Fruit fly (Drosophila melanogaster) whole organism, embryonic: ENCODE measurements around the gene CG33969.

Experiments used
- C15 ChIP-seq: fragments of 200-800 bp; sonication (Bioruptor generic); IDR thresholded peaks from 3 replicates; pipeline ENCODE4 v1.3.6; 2022; ENCODE audit warnings: missing biosample characterization, missing genetic modification characterization
- CG10147 ChIP-seq: fragments of 200-800 bp; sonication (Bioruptor generic); optimal IDR thresholded peaks from 2 replicates; lab custom pipeline; 2019; ENCODE audit warnings: missing biosample characterization, mild to moderate bottlenecking, missing genetic modification characterization, moderate library complexity
- CG10274 ChIP-seq: fragments of 200-800 bp; sonication (Bioruptor generic); optimal IDR thresholded peaks from 3 replicates; lab custom pipeline; 2017; ENCODE audit warnings: missing biosample characterization, mild to moderate bottlenecking, missing genetic modification characterization
- CG11093 ChIP-seq: fragments of 200-800 bp; sonication (Bioruptor generic); IDR thresholded peaks from 3 replicates; pipeline ENCODE4 v1.3.6; 2022; ENCODE audit warnings: missing biosample characterization, missing genetic modification characterization
- CG11247 ChIP-seq: fragments of 200-800 bp; sonication (Bioruptor generic); IDR thresholded peaks from 2 replicates; pipeline ENCODE4 v1.3.6; 2022; ENCODE audit warnings: missing biosample characterization, missing genetic modification characterization
- CG11504 ChIP-seq: fragments of 200-800 bp; sonication (Bioruptor generic); optimal IDR thresholded peaks from 3 replicates; lab custom pipeline; 2019; ENCODE audit warnings: missing biosample characterization, mild to moderate bottlenecking, missing genetic modification characterization, moderate library complexity
- CG11696 ChIP-seq: fragments of 200-800 bp; sonication (Bioruptor generic); IDR thresholded peaks from 2 replicates; pipeline ENCODE4 v1.3.6; 2022; ENCODE audit warnings: missing biosample characterization, missing genetic modification characterization
- CG12391 ChIP-seq: fragments of 200-800 bp; sonication (Bioruptor generic); optimal IDR thresholded peaks from 3 replicates; lab custom pipeline; 2018; ENCODE audit warnings: missing biosample characterization, mild to moderate bottlenecking, missing genetic modification characterization, moderate library complexity
- CG2120 ChIP-seq: fragments of 200-800 bp; sonication (Bioruptor generic); optimal IDR thresholded peaks from 3 replicates; lab custom pipeline; 2016; ENCODE audit warnings: missing biosample characterization, missing genetic modification characterization
- CG2199 ChIP-seq: fragments of 200-800 bp; sonication (Bioruptor generic); IDR thresholded peaks from 3 replicates; pipeline ENCODE4 v1.3.6; 2022; ENCODE audit warnings: missing biosample characterization, missing genetic modification characterization
- CG2712 ChIP-seq: fragments of 200-800 bp; optimal IDR thresholded peaks from 3 replicates; lab custom pipeline; 2019; ENCODE audit warnings: missing biosample characterization, mild to moderate bottlenecking, missing genetic modification characterization, moderate library complexity
- CG4282 ChIP-seq: fragments of 200-800 bp; sonication (Bioruptor generic); optimal IDR thresholded peaks from 2 replicates; lab custom pipeline; 2016; ENCODE audit warnings: missing biosample characterization, missing genetic modification characterization
- CG6254 ChIP-seq: fragments of 200-800 bp; sonication (Bioruptor generic); optimal IDR thresholded peaks from 3 replicates; lab custom pipeline; 2017; ENCODE audit warnings: mild to moderate bottlenecking, missing biosample characterization, missing genetic modification reagents, missing genetic modification characterization
- CG7357 ChIP-seq: fragments of 200-800 bp; sonication (Bioruptor generic); IDR thresholded peaks from 3 replicates; pipeline ENCODE4 v1.3.6; 2022; ENCODE audit warnings: missing biosample characterization, missing genetic modification characterization
- CG7745 ChIP-seq: fragments of 200-800 bp; sonication (Bioruptor generic); optimal IDR thresholded peaks from 2 replicates; lab custom pipeline; 2018; ENCODE audit warnings: missing biosample characterization, mild to moderate bottlenecking, missing genetic modification characterization, moderate library complexity
- CHES-1-like ChIP-seq: fragments of 200-800 bp; sonication (Bioruptor generic); optimal IDR thresholded peaks from 2 replicates; lab custom pipeline; 2016; ENCODE audit warnings: missing biosample characterization, missing genetic modification characterization
- CkIIα-i1 ChIP-seq: fragments of 200-800 bp; sonication (Bioruptor generic); IDR thresholded peaks from 2 replicates; pipeline ENCODE4 v1.3.6; 2022; ENCODE audit warnings: missing biosample characterization, missing genetic modification characterization
- D ChIP-seq, 2 experiments: fragments of 200-800 bp in 1 of 2; fragments of >200 bp in 1 of 2; sonication (Bioruptor generic) in 1 of 2; optimal IDR thresholded peaks; 2 replicates in 1 of 2; 3 replicates in 1 of 2; lab custom pipeline; 2017; ENCODE audit warnings: mild to moderate bottlenecking in 1 of 2, missing biosample characterization in 1 of 2, missing genetic modification characterization in 1 of 2, missing genetic modification reagents in 1 of 2
- H15 ChIP-seq: fragments of 200-800 bp; sonication (Bioruptor generic); IDR thresholded peaks from 3 replicates; pipeline ENCODE4 v1.3.6; 2022; ENCODE audit warnings: missing biosample characterization, missing genetic modification characterization
- HmgZ ChIP-seq: fragments of 200-800 bp; sonication (Bioruptor generic); optimal IDR thresholded peaks from 2 replicates; lab custom pipeline; 2018; ENCODE audit warnings: missing biosample characterization, mild to moderate bottlenecking, missing genetic modification characterization
- Med ChIP-seq: fragments of 200-800 bp; sonication (Bioruptor generic); peaks from one replicate; lab custom pipeline; 2016; ENCODE audit warnings: missing biosample characterization, missing genetic modification characterization, mild to moderate bottlenecking, inconsistent platforms, moderate library complexity
- NC2β ChIP-seq: fragments of 200-800 bp; sonication (Bioruptor generic); optimal IDR thresholded peaks from 2 replicates; lab custom pipeline; 2016; ENCODE audit warnings: missing biosample characterization, missing genetic modification characterization
- Neu2 ChIP-seq: fragments of 200-800 bp; sonication (Bioruptor generic); optimal IDR thresholded peaks from 3 replicates; lab custom pipeline; 2016; ENCODE audit warnings: missing biosample characterization, missing genetic modification characterization, borderline replicate concordance
- PHDP ChIP-seq: fragments of 200-800 bp; sonication (Bioruptor generic); optimal IDR thresholded peaks from 3 replicates; lab custom pipeline; 2018; ENCODE audit warnings: missing biosample characterization, mild to moderate bottlenecking, missing genetic modification characterization, moderate library complexity
- Ravus ChIP-seq: fragments of 200-800 bp; sonication (Bioruptor generic); IDR thresholded peaks from 2 replicates; pipeline ENCODE4 v1.3.6; 2022; ENCODE audit warnings: missing biosample characterization, missing genetic modification characterization
- ac ChIP-seq: fragments of 200-800 bp; sonication (Bioruptor generic); optimal IDR thresholded peaks from 3 replicates; lab custom pipeline; 2017; ENCODE audit warnings: missing biosample characterization, mild to moderate bottlenecking, missing genetic modification characterization
- aop ChIP-seq: fragments of 200-800 bp; sonication (Bioruptor generic); IDR thresholded peaks from 2 replicates; pipeline ENCODE4 v1.3.6; 2022; ENCODE audit warnings: missing biosample characterization, missing genetic modification characterization
- btn ChIP-seq: fragments of 200-800 bp; sonication (Bioruptor generic); optimal IDR thresholded peaks from 2 replicates; lab custom pipeline; 2016; ENCODE audit warnings: missing biosample characterization, missing genetic modification characterization
- ci ChIP-seq: fragments of 200-800 bp; sonication (Bioruptor generic); IDR thresholded peaks from 3 replicates; pipeline ENCODE4 v1.3.6; 2022; ENCODE audit warnings: missing biosample characterization, missing genetic modification characterization
- eyg ChIP-seq: fragments of 200-800 bp; sonication (Bioruptor generic); optimal IDR thresholded peaks from 3 replicates; lab custom pipeline; 2016; ENCODE audit warnings: missing biosample characterization, missing genetic modification characterization
- fru ChIP-seq: fragments of >200 bp; optimal IDR thresholded peaks from 2 replicates; lab custom pipeline; 2017
- gcm2 ChIP-seq: fragments of 200-800 bp; sonication (Bioruptor generic); optimal IDR thresholded peaks from 2 replicates; lab custom pipeline; 2016; ENCODE audit warnings: missing biosample characterization, missing genetic modification characterization
- hbn ChIP-seq: fragments of 200-800 bp; sonication (Bioruptor generic); IDR thresholded peaks from 2 replicates; pipeline ENCODE4 v1.3.6; 2022; ENCODE audit warnings: missing biosample characterization, missing genetic modification characterization; ENCODE audit not compliant: partially characterized antibody
- inv ChIP-seq: fragments of 200-800 bp; sonication (Bioruptor generic); IDR thresholded peaks from 2 replicates; pipeline ENCODE4 v1.3.6; 2022; ENCODE audit warnings: missing biosample characterization, missing genetic modification characterization; ENCODE audit not compliant: partially characterized antibody
- luna ChIP-seq: fragments of 200-800 bp; sonication (Bioruptor generic); optimal IDR thresholded peaks from 2 replicates; lab custom pipeline; 2016; ENCODE audit warnings: missing biosample characterization, missing genetic modification characterization
- nmo ChIP-seq: fragments of 200-800 bp; sonication (Bioruptor generic); optimal IDR thresholded peaks from 2 replicates; lab custom pipeline; 2018; ENCODE audit warnings: missing biosample characterization, mild to moderate bottlenecking, missing genetic modification characterization, moderate library complexity
- pan ChIP-seq, 4 experiments: fragments of >200 bp in 3 of 4; fragments of 200-800 bp in 1 of 4; sonication (Bioruptor generic) in 1 of 4; optimal IDR thresholded peaks in 3 of 4; IDR thresholded peaks in 1 of 4; 2 replicates each; pipeline versions ENCODE4 v1.3.6 to Lab custom; 2017 to 2022; ENCODE audit warnings: missing biosample characterization in 2 of 4, missing genetic modification characterization in 2 of 4, mixed read lengths in 1 of 4
- pho ChIP-seq: fragments of 200-800 bp; sonication (Bioruptor generic); optimal IDR thresholded peaks from 2 replicates; lab custom pipeline; 2016; ENCODE audit warnings: missing biosample characterization, missing genetic modification characterization
- phol ChIP-seq: fragments of 200-800 bp; sonication (Bioruptor generic); optimal IDR thresholded peaks from 3 replicates; lab custom pipeline; 2018; ENCODE audit warnings: missing biosample characterization, mild to moderate bottlenecking, missing genetic modification characterization, moderate library complexity
- rib ChIP-seq: fragments of 200-800 bp; sonication (Bioruptor generic); IDR thresholded peaks from 2 replicates; pipeline ENCODE4 v1.3.6; 2022; ENCODE audit warnings: missing biosample characterization, missing genetic modification characterization
- sc ChIP-seq, 3 experiments: fragments of >200 bp in 2 of 3; fragments of 200-800 bp in 1 of 3; sonication (Bioruptor generic) in 1 of 3; optimal IDR thresholded peaks; 2 replicates in 2 of 3; 3 replicates in 1 of 3; lab custom pipeline; 2017; ENCODE audit warnings: mild to moderate bottlenecking in 1 of 3, missing biosample characterization in 1 of 3, missing genetic modification characterization in 1 of 3, missing genetic modification reagents in 1 of 3
- sens ChIP-seq: fragments of 200-800 bp; sonication (Bioruptor generic); peaks from one replicate; lab custom pipeline; 2016; ENCODE audit warnings: missing biosample characterization, missing genetic modification characterization
- seq ChIP-seq: fragments of 200-800 bp; sonication (Bioruptor generic); IDR thresholded peaks from 2 replicates; pipeline ENCODE4 v1.3.6; 2022; ENCODE audit warnings: missing biosample characterization, missing genetic modification characterization
- wdn ChIP-seq: fragments of 200-800 bp; sonication (Bioruptor generic); IDR thresholded peaks from 2 replicates; pipeline ENCODE4 v1.3.6; 2022; ENCODE audit warnings: missing biosample characterization, missing genetic modification characterization
- zen ChIP-seq: fragments of 200-800 bp; sonication (Bioruptor generic); optimal IDR thresholded peaks from 3 replicates; lab custom pipeline; 2018; ENCODE audit warnings: missing biosample characterization, mild to moderate bottlenecking, missing genetic modification characterization, moderate library complexity
- zfh2 ChIP-seq: fragments of 200-800 bp; sonication (Bioruptor generic); optimal IDR thresholded peaks from 2 replicates; lab custom pipeline; 2016; ENCODE audit warnings: missing biosample characterization, missing genetic modification characterization

Gene CG33969

dm6 chr3L:20405971-20406948, 12.9 kb upstream of the CG33969 start (continued):
- no peak for TF ChIP-seq wdn
- TF ChIP-seq CG11504 = peak; percentile 3
- TF ChIP-seq ci (GFP tag; lab: Robert Waterston, UW) = peak; percentile 40; the same call in 1 of the 3 replicates
- no peak for TF ChIP-seq CG11696 (GFP tag; lab: Robert Waterston, UW)
- TF ChIP-seq aop (GFP tag; lab: Robert Waterston, UW) = no peak
- peak; percentile 33 for TF ChIP-seq CG6254 (GFP tag; lab: Kevin White, UChicago)
- TF ChIP-seq PHDP = peak; percentile 64
- peak; percentile 48 for TF ChIP-seq HmgZ (tag; lab: Kevin White, UChicago)
- TF ChIP-seq CG7745 (tag; lab: Kevin White, UChicago) = peak; percentile 88
- no peak for TF ChIP-seq btn (GFP tag; lab: Kevin White, UChicago)
- peak; percentile 4 for TF ChIP-seq Med
- TF ChIP-seq, all 482 proteins: peak for 87

DNA sequence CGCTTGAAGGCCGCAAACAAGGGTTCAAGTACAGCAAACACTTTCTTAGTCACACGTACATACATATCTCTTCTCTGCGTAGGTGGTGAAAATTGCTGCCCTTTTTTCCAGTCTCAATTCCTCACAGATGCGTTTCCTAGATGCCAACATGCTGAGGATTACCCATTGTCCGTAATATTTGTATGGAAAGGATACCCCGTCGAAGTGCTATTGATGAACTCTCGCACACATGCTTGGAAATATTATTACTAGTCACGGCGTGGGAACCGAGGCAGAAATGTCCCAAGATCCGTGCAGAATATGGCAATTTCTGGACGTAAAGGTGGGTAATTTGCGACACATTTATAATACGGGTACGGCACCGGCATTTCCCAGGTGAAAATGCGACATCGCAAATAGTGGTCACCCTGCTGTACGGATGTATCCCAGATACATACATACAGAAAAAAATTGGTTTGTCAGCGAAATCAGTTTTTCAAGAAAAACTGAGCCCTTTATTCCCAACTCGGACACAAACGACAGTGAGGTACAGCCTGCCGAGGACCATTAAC, 12.1 kb upstream of the CG33969 start:
- no peak for TF ChIP-seq CG7745 (tag; lab: Kevin White, UChicago)
- peak; percentile 78 for TF ChIP-seq sens
- TF ChIP-seq CG10147 (GFP tag; lab: Kevin White, UChicago) = no peak
- peak; percentile 82 for TF ChIP-seq D (optimal IDR thresholded peaks at IDR 0.05; lab: Kevin White, UChicago)
- no peak for TF ChIP-seq D (GFP tag; optimal IDR thresholded peaks at IDR 0.05; lab: Kevin White, UChicago)
- TF ChIP-seq pan (optimal IDR thresholded peaks at IDR 0.05; lab: Kevin White, UChicago) = no peak
- no peak for TF ChIP-seq pan (GFP tag; optimal IDR thresholded peaks at IDR 0.05 in 1 of 2, IDR thresholded peaks at IDR 0.05 in 1 of 2)
- no peak for TF ChIP-seq pho (GFP tag; lab: Kevin White, UChicago)
- TF ChIP-seq CkIIα-i1 = no peak
- TF ChIP-seq CG10274 = no peak
- TF ChIP-seq CG2199 (GFP tag; lab: Robert Waterston, UW) = peak; percentile 19; the same call in 1 of the 3 replicates
- TF ChIP-seq CG11093 (GFP tag; lab: Robert Waterston, UW) = no peak
- TF ChIP-seq Neu2 (GFP tag; lab: Kevin White, UChicago) = peak; percentile 53
- TF ChIP-seq eyg (GFP tag; lab: Kevin White, UChicago) = no peak
- TF ChIP-seq gcm2 (GFP tag; lab: Kevin White, UChicago) = no peak
- no peak for TF ChIP-seq CG11247
- peak; percentile 47 for TF ChIP-seq zen (tag; lab: Kevin White, UChicago)
- TF ChIP-seq nmo (GFP tag; lab: Kevin White, UChicago) = no peak
- no peak for TF ChIP-seq CHES-1-like (GFP tag; lab: Kevin White, UChicago)
- TF ChIP-seq CG4282 (GFP tag; lab: Kevin White, UChicago) = no peak
- no peak for TF ChIP-seq hbn
- no peak for TF ChIP-seq Ravus
- TF ChIP-seq seq (GFP tag; lab: Robert Waterston, UW) = 0 out of 2 replicates have a peak, but pooled peaks have one; percentile 6
- TF ChIP-seq rib (GFP tag; lab: Robert Waterston, UW) = 0 out of 2 replicates have a peak, but pooled peaks have one; percentile 12
- TF ChIP-seq CG7357 (GFP tag; lab: Robert Waterston, UW) = no peak
- no peak for TF ChIP-seq sc (optimal IDR thresholded peaks at IDR 0.05; lab: Kevin White, UChicago)
- TF ChIP-seq sc (GFP tag; optimal IDR thresholded peaks at IDR 0.05; lab: Kevin White, UChicago) = no peak
- TF ChIP-seq H15 = no peak
- no peak for TF ChIP-seq NC2β (GFP tag; lab: Kevin White, UChicago)
- no peak for TF ChIP-seq aop (GFP tag; lab: Robert Waterston, UW)
- peak; percentile 13 for TF ChIP-seq ac
- no peak for TF ChIP-seq CG12391
- TF ChIP-seq zfh2 (GFP tag; lab: Kevin White, UChicago) = no peak
- no peak for TF ChIP-seq CG2120 (GFP tag; lab: Kevin White, UChicago)
- no peak for TF ChIP-seq C15 (GFP tag; lab: Robert Waterston, UW)
- no peak for TF ChIP-seq fru
- no peak for TF ChIP-seq inv (GFP tag; lab: Robert Waterston, UW)
- TF ChIP-seq luna (GFP tag; lab: Kevin White, UChicago) = no peak
- no peak for TF ChIP-seq CG2712 (tag; lab: Kevin White, UChicago)
- TF ChIP-seq phol (tag; lab: Kevin White, UChicago) = no peak
